Worm (Caenorhabditis elegans) whole organism, midembryonic: ENCODE results near the gene F59B10.6.
A peak's percentile ranks its signal among the peaks of the same experiment; 100 is the strongest.

Source experiments
- T22C8.4 ChIP-seq: fragments of 200-800 bp; sonication (Bioruptor generic); IDR thresholded peaks from 2 replicates; pipeline ENCODE4 v1.3.6; 2022; ENCODE audit warnings: missing genetic modification characterization, missing compliant biosample characterization
- cog-1 ChIP-seq: sonication (generic microtip); optimal IDR thresholded peaks from 2 replicates; lab custom pipeline; 2016; ENCODE audit warnings: missing genetic modification characterization, missing compliant biosample characterization
- flt-1 ChIP-seq: fragments of 200-800 bp; sonication (Bioruptor generic); IDR thresholded peaks from 2 replicates; pipeline ENCODE4 v1.3.6; 2022; ENCODE audit warnings: missing genetic modification characterization, missing compliant biosample characterization
- klf-2 ChIP-seq: fragments of 200-800 bp; sonication (Bioruptor generic); conservative IDR thresholded peaks from 2 replicates; pipeline ENCODE4 v1.3.6; 2022; ENCODE audit warnings: missing genetic modification reagents, missing genetic modification characterization, missing compliant biosample characterization
- med-1 ChIP-seq: sonication (generic microtip); optimal IDR thresholded peaks from 2 replicates; lab custom pipeline; 2017; ENCODE audit warnings: missing genetic modification characterization, mild to moderate bottlenecking, missing compliant biosample characterization, antibody characterized with exemption, missing genetic modification reagents; ENCODE audit not compliant: insufficient read depth
- ref-1 ChIP-seq: fragments of 200-800 bp; sonication (Bioruptor generic); conservative IDR thresholded peaks from 2 replicates; pipeline ENCODE4 v1.3.6; 2022; ENCODE audit warnings: missing genetic modification reagents, missing genetic modification characterization, missing compliant biosample characterization
- tab-1 ChIP-seq: fragments of 200-800 bp; sonication (Bioruptor generic); IDR thresholded peaks from 2 replicates; pipeline ENCODE4 v1.3.6; 2022; ENCODE audit warnings: missing genetic modification characterization, missing compliant biosample characterization
- ztf-23 ChIP-seq: fragments of 200-800 bp; sonication (Bioruptor generic); IDR thresholded peaks from 2 replicates; pipeline ENCODE4 v1.3.6; 2022; ENCODE audit warnings: missing genetic modification reagents, missing genetic modification characterization, missing compliant biosample characterization
- ztf-29 ChIP-seq: fragments of 200-800 bp; sonication (Bioruptor generic); IDR thresholded peaks from 2 replicates; pipeline ENCODE4 v1.3.6; 2022; ENCODE audit warnings: missing genetic modification reagents, missing genetic modification characterization, missing compliant biosample characterization

Gene F59B10.6

ce11 chrII:10543457-10544137 lies 19.3 kb upstream of the F59B10.6 start:
- TF ChIP-seq klf-2 (GFP tag; lab: Robert Waterston, UW) (no peak), ztf-29 (GFP tag; lab: Robert Waterston, UW) (no peak), tab-1 (GFP tag; lab: Robert Waterston, UW) (no peak), med-1 (GFP tag; lab: Kevin White, UChicago) (no peak), flt-1 (GFP tag; lab: Robert Waterston, UW) (no peak), T22C8.4 (GFP tag; lab: Robert Waterston, UW) (no peak)

- no peak for TF ChIP-seq T22C8.4 (GFP tag; lab: Robert Waterston, UW)
- TF ChIP-seq ztf-29 (GFP tag; lab: Robert Waterston, UW): no peak
- TF ChIP-seq ref-1 (GFP tag; lab: Robert Waterston, UW): no peak
- TF ChIP-seq cog-1 (tag; lab: Kevin White, UChicago): no peak
- no peak for TF ChIP-seq flt-1 (GFP tag; lab: Robert Waterston, UW)
- TF ChIP-seq med-1 (GFP tag; lab: Kevin White, UChicago): no peak
- no peak for TF ChIP-seq tab-1 (GFP tag; lab: Robert Waterston, UW)
- no peak for TF ChIP-seq klf-2 (GFP tag; lab: Robert Waterston, UW)
- no peak for TF ChIP-seq ztf-23 (GFP tag; lab: Robert Waterston, UW)
These were observed 18.6 kb upstream of the F59B10.6 start for ce11 chrII:10542654-10543456.

ce11 chrII:10541923-10542486 lies 17.7 kb upstream of the F59B10.6 start, which contains the start of gene pro-1:
Gene pro-1, minus strand, starts transcription at chrII:10541996.
- TF ChIP-seq flt-1 (GFP tag; lab: Robert Waterston, UW): peak; percentile 59; the same call in 1 of the 2 replicates
- TF ChIP-seq cog-1 (tag; lab: Kevin White, UChicago): peak; percentile 53
- TF ChIP-seq med-1 (GFP tag; lab: Kevin White, UChicago): no peak
- no peak for TF ChIP-seq tab-1 (GFP tag; lab: Robert Waterston, UW)
- TF ChIP-seq klf-2 (GFP tag; lab: Robert Waterston, UW): no peak

- TF ChIP-seq flt-1 (GFP tag; lab: Robert Waterston, UW) (no peak), ztf-23 (GFP tag; lab: Robert Waterston, UW) (no peak), ref-1 (GFP tag; lab: Robert Waterston, UW) (no peak), ztf-29 (GFP tag; lab: Robert Waterston, UW) (no peak), klf-2 (GFP tag; lab: Robert Waterston, UW) (no peak), tab-1 (GFP tag; lab: Robert Waterston, UW) (no peak), T22C8.4 (GFP tag; lab: Robert Waterston, UW) (no peak), med-1 (GFP tag; lab: Kevin White, UChicago) (no peak)
These were observed 15.0 kb upstream of the F59B10.6 start, which contains the start of gene R166.3 for ce11 chrII:10539232-10539631. Gene R166.3, minus strand, starts transcription at chrII:10539332.

- TF ChIP-seq ztf-23 (GFP tag; lab: Robert Waterston, UW): no peak
- no peak for TF ChIP-seq med-1 (GFP tag; lab: Kevin White, UChicago)
- no peak for TF ChIP-seq flt-1 (GFP tag; lab: Robert Waterston, UW)
- TF ChIP-seq cog-1 (tag; lab: Kevin White, UChicago): peak; percentile 38
- TF ChIP-seq tab-1 (GFP tag; lab: Robert Waterston, UW): no peak
These were observed 13.7 kb upstream of the F59B10.6 start for ce11 chrII:10537988-10538387.

- TF ChIP-seq flt-1 (GFP tag; lab: Robert Waterston, UW): no peak
- no peak for TF ChIP-seq med-1 (GFP tag; lab: Kevin White, UChicago)
- no peak for TF ChIP-seq ztf-29 (GFP tag; lab: Robert Waterston, UW)
- no peak for TF ChIP-seq ztf-23 (GFP tag; lab: Robert Waterston, UW)
- no peak for TF ChIP-seq T22C8.4 (GFP tag; lab: Robert Waterston, UW)
- no peak for TF ChIP-seq tab-1 (GFP tag; lab: Robert Waterston, UW)
- no peak for TF ChIP-seq ref-1 (GFP tag; lab: Robert Waterston, UW)
- no peak for TF ChIP-seq klf-2 (GFP tag; lab: Robert Waterston, UW)
- TF ChIP-seq cog-1 (tag; lab: Kevin White, UChicago): no peak
These were observed 13.3 kb upstream of the F59B10.6 start, which contains the start of gene R166.2 for ce11 chrII:10537571-10537970. Gene R166.2, minus strand, starts transcription at chrII:10537671.

- no peak for TF ChIP-seq T22C8.4 (GFP tag; lab: Robert Waterston, UW)
- TF ChIP-seq ztf-29 (GFP tag; lab: Robert Waterston, UW): no peak
- TF ChIP-seq ref-1 (GFP tag; lab: Robert Waterston, UW): no peak
- no peak for TF ChIP-seq klf-2 (GFP tag; lab: Robert Waterston, UW)
- no peak for TF ChIP-seq med-1 (GFP tag; lab: Kevin White, UChicago)
- TF ChIP-seq cog-1 (tag; lab: Kevin White, UChicago): no peak
- no peak for TF ChIP-seq tab-1 (GFP tag; lab: Robert Waterston, UW)
- no peak for TF ChIP-seq flt-1 (GFP tag; lab: Robert Waterston, UW)
- TF ChIP-seq ztf-23 (GFP tag; lab: Robert Waterston, UW): no peak
These were observed 9.7 kb upstream of the F59B10.6 start for ce11 chrII:10533985-10534384.

ce11 chrII:10531604-10532003 lies 7.3 kb upstream of the F59B10.6 start:
- no peak for TF ChIP-seq med-1 (GFP tag; lab: Kevin White, UChicago)
- no peak for TF ChIP-seq T22C8.4 (GFP tag; lab: Robert Waterston, UW)
- TF ChIP-seq flt-1 (GFP tag; lab: Robert Waterston, UW): no peak
- TF ChIP-seq tab-1 (GFP tag; lab: Robert Waterston, UW): no peak
- no peak for TF ChIP-seq ztf-23 (GFP tag; lab: Robert Waterston, UW)
- TF ChIP-seq ztf-29 (GFP tag; lab: Robert Waterston, UW): no peak
- TF ChIP-seq ref-1 (GFP tag; lab: Robert Waterston, UW): no peak
- TF ChIP-seq klf-2 (GFP tag; lab: Robert Waterston, UW): no peak
- no peak for TF ChIP-seq cog-1 (tag; lab: Kevin White, UChicago)
